Worm (Caenorhabditis elegans) whole organism, late embryonic: ENCODE data around the gene srd-38.

Experiments
- ceh-14 ChIP-seq: sonication (generic microtip); optimal IDR thresholded peaks from 2 replicates; lab custom pipeline; 2016; ENCODE audit warnings: missing genotype, missing genetic modification characterization, missing compliant biosample characterization
- hlh-15 ChIP-seq: sonication (generic microtip); optimal IDR thresholded peaks from 2 replicates; lab custom pipeline; 2016; ENCODE audit warnings: missing genetic modification characterization, missing compliant biosample characterization
- madf-2 ChIP-seq: sonication (generic microtip); optimal IDR thresholded peaks from 2 replicates; lab custom pipeline; 2017; ENCODE audit warnings: missing genetic modification characterization, missing compliant biosample characterization
- nhr-11 ChIP-seq: fragments of 150-350 bp; optimal IDR thresholded peaks from 2 replicates; lab custom pipeline; 2014; ENCODE audit warnings: missing biosample characterization, missing genetic modification characterization
- ref-2 ChIP-seq: sonication (generic microtip); optimal IDR thresholded peaks from 2 replicates; lab custom pipeline; 2016; ENCODE audit warnings: missing genetic modification characterization, missing compliant biosample characterization
- tbx-2 ChIP-seq: sonication (generic microtip); optimal IDR thresholded peaks from 2 replicates; lab custom pipeline; 2016; ENCODE audit warnings: missing genetic modification characterization, missing compliant biosample characterization

- TF ChIP-seq nhr-11 (no peak), ceh-14 (no peak), madf-2 (no peak), hlh-15 (no peak), tbx-2 (tag; lab: Kevin White, UChicago) (no peak), ref-2 (no peak)
Observed at ce11 chrX:13290531-13290930, 1.1 kb upstream of the srd-38 start, which contains the start of gene R04D3.3.
